Fruit fly (Drosophila melanogaster) whole organism, embryonic: ENCODE measurements around the gene Seipin.

ENCODE experiments used
- Asciz ChIP-seq: fragments of 200-800 bp; sonication (Bioruptor generic); optimal IDR thresholded peaks from 2 replicates; lab custom pipeline; 2017; ENCODE audit warnings: missing biosample characterization, mild to moderate bottlenecking, missing genetic modification characterization, missing genetic modification reagents
- Bgb ChIP-seq: fragments of 200-800 bp; sonication (Bioruptor generic); IDR thresholded peaks from 2 replicates; pipeline ENCODE4 v1.3.6; 2022; ENCODE audit warnings: missing biosample characterization, missing genetic modification characterization; ENCODE audit not compliant: partially characterized antibody
- CG12219 ChIP-seq: fragments of 200-800 bp; sonication (Bioruptor generic); optimal IDR thresholded peaks from 3 replicates; lab custom pipeline; 2018; ENCODE audit warnings: missing biosample characterization, mild to moderate bottlenecking, missing genetic modification characterization
- CG1233 ChIP-seq: fragments of 200-800 bp; sonication (Bioruptor generic); optimal IDR thresholded peaks from 4 replicates; lab custom pipeline; 2018; ENCODE audit warnings: missing biosample characterization, mild to moderate bottlenecking, missing genetic modification characterization
- CG12391 ChIP-seq: fragments of 200-800 bp; sonication (Bioruptor generic); optimal IDR thresholded peaks from 3 replicates; lab custom pipeline; 2018; ENCODE audit warnings: missing biosample characterization, mild to moderate bottlenecking, missing genetic modification characterization, moderate library complexity
- CG13123 ChIP-seq: fragments of 200-800 bp; sonication (Bioruptor generic); optimal IDR thresholded peaks from 2 replicates; lab custom pipeline; 2016; ENCODE audit warnings: missing biosample characterization, missing genetic modification characterization
- CG13775 ChIP-seq: fragments of 200-800 bp; sonication (Bioruptor generic); optimal IDR thresholded peaks from 3 replicates; lab custom pipeline; 2017; ENCODE audit warnings: missing biosample characterization, mild to moderate bottlenecking, missing genetic modification characterization
- CG15696 ChIP-seq: fragments of 200-800 bp; sonication (Bioruptor generic); optimal IDR thresholded peaks from 2 replicates; lab custom pipeline; 2019; ENCODE audit warnings: missing biosample characterization, mild to moderate bottlenecking, missing genetic modification characterization, moderate library complexity
- CG17361 ChIP-seq: fragments of 200-800 bp; sonication (Bioruptor generic); IDR thresholded peaks from 3 replicates; pipeline ENCODE4 v1.3.6; 2022; ENCODE audit warnings: missing biosample characterization, missing genetic modification characterization
- CG17385 ChIP-seq: fragments of 200-800 bp; sonication (Bioruptor generic); optimal IDR thresholded peaks from 3 replicates; lab custom pipeline; 2018; ENCODE audit warnings: missing biosample characterization, mild to moderate bottlenecking, missing genetic modification characterization
- CG18476 ChIP-seq: fragments of 200-800 bp; sonication (Bioruptor generic); optimal IDR thresholded peaks from 2 replicates; lab custom pipeline; 2016; ENCODE audit warnings: missing biosample characterization, mild to moderate bottlenecking, missing genetic modification characterization
- CG2199 ChIP-seq: fragments of 200-800 bp; sonication (Bioruptor generic); IDR thresholded peaks from 3 replicates; pipeline ENCODE4 v1.3.6; 2022; ENCODE audit warnings: missing biosample characterization, missing genetic modification characterization
- CG32532 ChIP-seq: fragments of 200-800 bp; sonication (Bioruptor generic); IDR thresholded peaks from 2 replicates; pipeline ENCODE4 v1.3.6; 2022; ENCODE audit warnings: missing biosample characterization, missing genetic modification characterization
- CG33557 ChIP-seq: fragments of 200-800 bp; sonication (Bioruptor generic); optimal IDR thresholded peaks from 2 replicates; lab custom pipeline; 2019; ENCODE audit warnings: missing biosample characterization, mild to moderate bottlenecking, missing genetic modification characterization, moderate library complexity
- CG4328 ChIP-seq: fragments of 200-800 bp; sonication (Bioruptor generic); optimal IDR thresholded peaks from 3 replicates; lab custom pipeline; 2017; ENCODE audit warnings: missing biosample characterization, missing genetic modification reagents, missing genetic modification characterization
- CG4707 ChIP-seq: fragments of 200-800 bp; sonication (Bioruptor generic); optimal IDR thresholded peaks from 2 replicates; lab custom pipeline; 2018; ENCODE audit warnings: missing biosample characterization, mild to moderate bottlenecking, missing genetic modification characterization, moderate library complexity
- CG5953 ChIP-seq: fragments of 200-800 bp; sonication (Bioruptor generic); IDR thresholded peaks from 2 replicates; pipeline ENCODE4 v1.3.6; 2022; ENCODE audit warnings: missing biosample characterization, missing genetic modification characterization
- CG6175 ChIP-seq: fragments of 200-800 bp; sonication (Bioruptor generic); IDR thresholded peaks from 3 replicates; pipeline ENCODE4 v1.3.6; 2022; ENCODE audit warnings: missing biosample characterization, missing genetic modification characterization
- CG6272 ChIP-seq: fragments of 200-800 bp; sonication (Bioruptor generic); IDR thresholded peaks from 2 replicates; pipeline ENCODE4 v1.3.6; 2022; ENCODE audit warnings: missing biosample characterization, missing genetic modification characterization
- CG6683 ChIP-seq: fragments of 200-800 bp; sonication (Bioruptor generic); optimal IDR thresholded peaks from 2 replicates; lab custom pipeline; 2017; ENCODE audit warnings: missing biosample characterization, mild to moderate bottlenecking, missing genetic modification characterization, missing genetic modification reagents
- CG7745 ChIP-seq: fragments of 200-800 bp; sonication (Bioruptor generic); optimal IDR thresholded peaks from 2 replicates; lab custom pipeline; 2018; ENCODE audit warnings: missing biosample characterization, mild to moderate bottlenecking, missing genetic modification characterization, moderate library complexity
- CG9932 ChIP-seq: fragments of 200-800 bp; sonication (Bioruptor generic); IDR thresholded peaks from 2 replicates; pipeline ENCODE4 v1.3.6; 2022; ENCODE audit warnings: missing biosample characterization, missing genetic modification characterization
- CTCF ChIP-seq: fragments of 200-800 bp; sonication (Bioruptor generic); optimal IDR thresholded peaks from 2 replicates; lab custom pipeline; 2017; ENCODE audit warnings: missing biosample characterization, mild to moderate bottlenecking, missing genetic modification characterization, moderate library complexity
- CrebB ChIP-seq: fragments of 200-800 bp; sonication (Bioruptor generic); optimal IDR thresholded peaks from 3 replicates; lab custom pipeline; 2018; ENCODE audit warnings: missing biosample characterization, mild to moderate bottlenecking, missing genetic modification characterization
- Dek ChIP-seq: fragments of 200-800 bp; sonication (Bioruptor generic); optimal IDR thresholded peaks from 3 replicates; lab custom pipeline; 2019; ENCODE audit warnings: missing biosample characterization, mild to moderate bottlenecking, missing genetic modification characterization, moderate library complexity
- ERR ChIP-seq: fragments of 200-800 bp; sonication (Bioruptor generic); optimal IDR thresholded peaks from 2 replicates; lab custom pipeline; 2016; ENCODE audit warnings: missing biosample characterization, missing genetic modification characterization
- HLHmδ ChIP-seq: fragments of 200-800 bp; sonication (Bioruptor generic); optimal IDR thresholded peaks from 2 replicates; lab custom pipeline; 2018; ENCODE audit warnings: missing biosample characterization, mild to moderate bottlenecking, missing genetic modification characterization, moderate library complexity
- Hsf ChIP-seq: fragments of 200-800 bp; sonication (Bioruptor generic); optimal IDR thresholded peaks from 3 replicates; lab custom pipeline; 2016; ENCODE audit warnings: missing biosample characterization, missing genetic modification characterization
- Lpt ChIP-seq: fragments of >200 bp; optimal IDR thresholded peaks from 2 replicates; lab custom pipeline; 2018; ENCODE audit warnings: missing biosample characterization, missing genetic modification characterization
- MESR4 ChIP-seq: fragments of 200-800 bp; sonication (Bioruptor generic); optimal IDR thresholded peaks from 2 replicates; lab custom pipeline; 2018; ENCODE audit warnings: missing biosample characterization, mild to moderate bottlenecking, missing genetic modification characterization, moderate library complexity
- Optix ChIP-seq: fragments of 200-800 bp; sonication (Bioruptor generic); IDR thresholded peaks from 3 replicates; pipeline ENCODE4 v1.3.6; 2022; ENCODE audit warnings: missing biosample characterization, missing genetic modification characterization
- Poxn ChIP-seq: fragments of 200-800 bp; sonication (Bioruptor generic); IDR thresholded peaks from 2 replicates; pipeline ENCODE4 v1.3.6; 2022; ENCODE audit warnings: missing biosample characterization, missing genetic modification characterization
- Ravus ChIP-seq: fragments of 200-800 bp; sonication (Bioruptor generic); IDR thresholded peaks from 2 replicates; pipeline ENCODE4 v1.3.6; 2022; ENCODE audit warnings: missing biosample characterization, missing genetic modification characterization
- Scr ChIP-seq: fragments of 200-800 bp; sonication (Bioruptor generic); IDR thresholded peaks from 2 replicates; pipeline ENCODE4 v1.3.6; 2022; ENCODE audit warnings: missing biosample characterization, missing genetic modification characterization; ENCODE audit not compliant: partially characterized antibody
- Xrp1 ChIP-seq: fragments of 200-800 bp; sonication (Bioruptor generic); IDR thresholded peaks from 2 replicates; pipeline ENCODE4 v1.3.6; 2022; ENCODE audit warnings: missing biosample characterization, missing genetic modification characterization
- crc ChIP-seq: fragments of 200-800 bp; sonication (Bioruptor generic); optimal IDR thresholded peaks from 2 replicates; lab custom pipeline; 2016; ENCODE audit warnings: missing biosample characterization, missing genetic modification characterization
- dati ChIP-seq: fragments of 200-800 bp; sonication (Bioruptor generic); IDR thresholded peaks from 2 replicates; pipeline ENCODE4 v1.3.6; 2022; ENCODE audit warnings: missing biosample characterization, missing genetic modification characterization
- dpn ChIP-seq, 2 experiments: fragments of 200-800 bp; sonication (Bioruptor generic); optimal IDR thresholded peaks; 3 replicates each; lab custom pipeline; 2016; ENCODE audit warnings: missing biosample characterization in 2 of 2, missing genetic modification characterization in 2 of 2
- fd96Cb ChIP-seq: fragments of 200-800 bp; sonication (Bioruptor generic); optimal IDR thresholded peaks from 2 replicates; lab custom pipeline; 2018; ENCODE audit warnings: missing biosample characterization, mild to moderate bottlenecking, missing genetic modification characterization, moderate library complexity
- ftz-f1 ChIP-seq: fragments of 200-800 bp; sonication (Bioruptor generic); optimal IDR thresholded peaks from 2 replicates; lab custom pipeline; 2016; ENCODE audit warnings: missing biosample characterization, missing genetic modification characterization
- gfzf ChIP-seq: fragments of 200-800 bp; sonication (Bioruptor generic); optimal IDR thresholded peaks from 2 replicates; lab custom pipeline; 2016; ENCODE audit warnings: missing biosample characterization, mild to moderate bottlenecking, missing genetic modification characterization, moderate library complexity
- her ChIP-seq: fragments of 200-800 bp; sonication (Bioruptor generic); optimal IDR thresholded peaks from 2 replicates; lab custom pipeline; 2016; ENCODE audit warnings: missing biosample characterization, missing genetic modification characterization
- hth ChIP-seq: fragments of >200 bp; optimal IDR thresholded peaks from 2 replicates; lab custom pipeline; 2017; ENCODE audit warnings: inconsistent platforms
- kah ChIP-seq: fragments of 200-800 bp; sonication (Bioruptor generic); optimal IDR thresholded peaks from 2 replicates; lab custom pipeline; 2018; ENCODE audit warnings: missing biosample characterization, mild to moderate bottlenecking, missing genetic modification characterization
- knrl ChIP-seq: fragments of 200-800 bp; sonication (Bioruptor generic); IDR thresholded peaks from 3 replicates; pipeline ENCODE4 v1.3.6; 2022; ENCODE audit warnings: missing biosample characterization, missing genetic modification characterization; ENCODE audit not compliant: partially characterized antibody
- nmo ChIP-seq: fragments of 200-800 bp; sonication (Bioruptor generic); optimal IDR thresholded peaks from 2 replicates; lab custom pipeline; 2018; ENCODE audit warnings: missing biosample characterization, mild to moderate bottlenecking, missing genetic modification characterization, moderate library complexity
- pan ChIP-seq, 4 experiments: fragments of >200 bp in 3 of 4; fragments of 200-800 bp in 1 of 4; sonication (Bioruptor generic) in 1 of 4; optimal IDR thresholded peaks in 3 of 4; IDR thresholded peaks in 1 of 4; 2 replicates each; pipeline versions ENCODE4 v1.3.6 to Lab custom; 2017 to 2022; ENCODE audit warnings: missing biosample characterization in 2 of 4, missing genetic modification characterization in 2 of 4, mixed read lengths in 1 of 4
- row ChIP-seq: fragments of 200-800 bp; sonication (Bioruptor generic); IDR thresholded peaks from 3 replicates; pipeline ENCODE4 v1.3.6; 2022; ENCODE audit warnings: missing biosample characterization, missing genetic modification characterization
- sug ChIP-seq: fragments of 200-800 bp; optimal IDR thresholded peaks from 2 replicates; lab custom pipeline; 2019; ENCODE audit warnings: missing biosample characterization, mild to moderate bottlenecking, missing genetic modification characterization, moderate library complexity
- unc-4 ChIP-seq: fragments of 200-800 bp; sonication (Bioruptor generic); IDR thresholded peaks from 2 replicates; pipeline ENCODE4 v1.3.6; 2022; ENCODE audit warnings: missing biosample characterization, missing genetic modification characterization; ENCODE audit not compliant: partially characterized antibody
- unpg ChIP-seq: fragments of 200-800 bp; sonication (Bioruptor generic); optimal IDR thresholded peaks from 3 replicates; lab custom pipeline; 2018; ENCODE audit warnings: missing biosample characterization, mild to moderate bottlenecking, missing genetic modification characterization, moderate library complexity

Seipin gene

DNA sequence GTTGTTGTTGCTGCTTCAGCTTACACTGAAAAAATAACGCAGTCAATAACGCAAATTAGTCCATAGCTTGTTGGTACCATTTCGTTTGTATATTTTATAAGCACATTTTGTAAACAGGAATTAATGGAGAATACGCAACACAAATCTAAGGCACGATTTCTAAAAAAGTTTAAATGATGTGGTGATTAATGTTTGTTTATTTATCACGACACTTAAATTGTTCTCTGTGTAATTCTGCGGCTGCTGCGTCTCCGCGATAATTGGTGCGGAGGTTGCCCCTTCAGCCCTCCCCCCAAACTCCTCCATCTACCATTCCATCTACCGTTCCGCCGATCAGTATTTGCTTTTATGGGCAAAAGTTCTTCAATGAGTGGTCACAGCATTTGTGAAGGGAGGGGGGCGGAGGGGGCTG is 27.9 kb downstream of the Seipin start (continued):
- TF ChIP-seq CG33557 (no peak), knrl (no peak), Optix (GFP tag; lab: Robert Waterston, UW) (0 out of 3 replicates have a peak, but pooled peaks have one; percentile 20), MESR4 (GFP tag; lab: Kevin White, UChicago) (no peak), dati (GFP tag; lab: Robert Waterston, UW) (no peak), CG13123 (no peak), HLHmδ (GFP tag; lab: Kevin White, UChicago) (no peak), CG1233 (GFP tag; lab: Kevin White, UChicago) (peak; percentile 34), her (peak; percentile 42), CG9932 (GFP tag; lab: Robert Waterston, UW) (peak; percentile 58), CG2199 (no peak), Bgb (GFP tag; lab: Robert Waterston, UW) (no peak), ftz-f1 (no peak), CG18476 (GFP tag; lab: Kevin White, UChicago) (peak; percentile 28), unpg (GFP tag; lab: Kevin White, UChicago) (peak; percentile 81), CG4707 (no peak), CrebB (peak; percentile 59), sug (peak; percentile 37), Lpt (GFP tag; lab: Kevin White, UChicago) (no peak), CG17385 (peak; percentile 42), Xrp1 (GFP tag; lab: Robert Waterston, UW) (peak; percentile 64), hth (lab: Kevin White, UChicago) (no peak), CG15696 (tag; lab: Kevin White, UChicago) (peak; percentile 0), CTCF (peak; percentile 37), Asciz (peak; percentile 3), Scr (GFP tag; lab: Robert Waterston, UW) (no peak), CG13775 (no peak), CG4328 (GFP tag; lab: Kevin White, UChicago) (peak; percentile 61), Ravus (GFP tag; lab: Robert Waterston, UW) (no peak), ERR (no peak), pan (optimal IDR thresholded peaks at IDR 0.05; lab: Kevin White, UChicago) (no peak), pan (GFP tag; optimal IDR thresholded peaks at IDR 0.05 in 1 of 2, IDR thresholded peaks at IDR 0.05 in 1 of 2) (peak in 1 of 2 experiments; percentile 49), Poxn (GFP tag; lab: Robert Waterston, UW) (no peak), gfzf (GFP tag; lab: Kevin White, UChicago) (no peak), CG17361 (GFP tag; lab: Robert Waterston, UW) (peak; percentile 48; the same call in 2 of the 3 replicates), kah (peak; percentile 30), CG12391 (tag; lab: Kevin White, UChicago) (peak; percentile 58), CG32532 (GFP tag; lab: Robert Waterston, UW) (peak; percentile 66; the same call in 1 of the 2 replicates), CG6175 (GFP tag; lab: Robert Waterston, UW) (0 out of 3 replicates have a peak, but pooled peaks have one; percentile 25), CG12219 (GFP tag; lab: Kevin White, UChicago) (peak; percentile 74), CG7745 (tag; lab: Kevin White, UChicago) (no peak), CG6272 (GFP tag; lab: Robert Waterston, UW) (no peak), row (peak; percentile 78), fd96Cb (peak; percentile 62), dpn (GFP tag; optimal IDR thresholded peaks at IDR 0.05; lab: Kevin White, UChicago) (peak; percentile 59 to 70), CG5953 (GFP tag; lab: Robert Waterston, UW) (no peak), nmo (GFP tag; lab: Kevin White, UChicago) (peak; percentile 63), unc-4 (GFP tag; lab: Robert Waterston, UW) (no peak), crc (peak; percentile 16), Hsf (GFP tag; lab: Kevin White, UChicago) (peak; percentile 64), CG6683 (GFP tag; lab: Kevin White, UChicago) (peak; percentile 34), Dek (tag; lab: Kevin White, UChicago) (peak; percentile 58)
